Worm (Caenorhabditis elegans) whole organism, L2 larva: ENCODE results near the gene uncp-18.
"Not testable (repeated sequence)": the region's sequence is repeated elsewhere in the genome, so short reads cannot be mapped to it uniquely, and the experiment has no call there.

Source experiments
- C34F6.9 ChIP-seq: fragments of 150-350 bp; optimal IDR thresholded peaks from 2 replicates; lab custom pipeline; 2014; ENCODE audit warnings: missing biosample characterization, missing genetic modification characterization
- F13H6.1 ChIP-seq: sonication (generic microtip); optimal IDR thresholded peaks from 2 replicates; lab custom pipeline; 2016; ENCODE audit warnings: missing genetic modification characterization, missing compliant biosample characterization
- R02D3.7 ChIP-seq: fragments of 150-350 bp; optimal IDR thresholded peaks from 2 replicates; lab custom pipeline; 2014; ENCODE audit warnings: missing biosample characterization, missing genetic modification characterization
- Y55F3AM.14 ChIP-seq: fragments of 200-800 bp; sonication (Bioruptor generic); optimal IDR thresholded peaks from 2 replicates; lab custom pipeline; 2018; ENCODE audit warnings: mild to moderate bottlenecking, missing genetic modification characterization, missing compliant biosample characterization
- ZK546.5 ChIP-seq: sonication (generic microtip); optimal IDR thresholded peaks from 2 replicates; lab custom pipeline; 2017; ENCODE audit warnings: missing biosample characterization, missing genetic modification characterization
- aly-2 ChIP-seq: fragments of 150-350 bp; optimal IDR thresholded peaks from 2 replicates; lab custom pipeline; 2014; ENCODE audit warnings: missing biosample characterization, missing genetic modification characterization
- ama-1 ChIP-seq: fragments of 150-350 bp; optimal IDR thresholded peaks from 2 replicates; lab custom pipeline; 2018; ENCODE audit warnings: inconsistent platforms
- blmp-1 ChIP-seq: sonication (generic microtip); optimal IDR thresholded peaks from 2 replicates; lab custom pipeline; 2017; ENCODE audit warnings: missing genetic modification characterization, mild to moderate bottlenecking, missing compliant biosample characterization, antibody characterized with exemption, moderate library complexity; ENCODE audit not compliant: insufficient read depth
- ceh-16 ChIP-seq: fragments of 150-350 bp; optimal IDR thresholded peaks from 2 replicates; lab custom pipeline; 2014; ENCODE audit warnings: missing biosample characterization, missing genetic modification characterization
- ceh-82 ChIP-seq: fragments of 150-350 bp; optimal IDR thresholded peaks from 2 replicates; lab custom pipeline; 2014; ENCODE audit warnings: missing biosample characterization, missing genetic modification characterization
- crh-2 ChIP-seq: sonication (generic microtip); optimal IDR thresholded peaks from 2 replicates; lab custom pipeline; 2017; ENCODE audit warnings: missing biosample characterization, missing genetic modification characterization
- egl-27 ChIP-seq: sonication (generic microtip); optimal IDR thresholded peaks from 3 replicates; lab custom pipeline; 2017; ENCODE audit warnings: missing biosample characterization, missing genetic modification reagents, missing genetic modification characterization
- elt-1 ChIP-seq: fragments of 150-350 bp; optimal IDR thresholded peaks from 2 replicates; lab custom pipeline; 2014; ENCODE audit warnings: missing biosample characterization, missing genetic modification characterization
- elt-3 ChIP-seq: sonication (generic microtip); optimal IDR thresholded peaks from 2 replicates; lab custom pipeline; 2017; ENCODE audit warnings: missing biosample characterization, missing genetic modification characterization
- fos-1 ChIP-seq: fragments of 150-350 bp; optimal IDR thresholded peaks from 2 replicates; lab custom pipeline; 2014; ENCODE audit warnings: missing biosample characterization, missing genetic modification characterization
- gmeb-1 ChIP-seq: fragments of 150-350 bp; optimal IDR thresholded peaks from 2 replicates; lab custom pipeline; 2014; ENCODE audit warnings: missing biosample characterization, missing genetic modification characterization
- lin-11 ChIP-seq: fragments of 150-350 bp; sonication (generic microtip); optimal IDR thresholded peaks from 2 replicates; lab custom pipeline; 2014; ENCODE audit warnings: missing biosample characterization, missing genetic modification characterization, inconsistent platforms, mixed read lengths
- lin-13 ChIP-seq: fragments of 150-350 bp; optimal IDR thresholded peaks from 2 replicates; lab custom pipeline; 2014; ENCODE audit warnings: missing biosample characterization, missing genetic modification reagents, missing genetic modification characterization
- lin-39 ChIP-seq: fragments of 150-350 bp; optimal IDR thresholded peaks from 2 replicates; lab custom pipeline; 2014; ENCODE audit warnings: missing biosample characterization, missing genetic modification reagents, missing genetic modification characterization
- lsy-2 ChIP-seq, 2 experiments: fragments of 150-350 bp in 1 of 2; sonication (generic microtip) in 1 of 2; optimal IDR thresholded peaks; 2 replicates each; lab custom pipeline; 2014 to 2017; ENCODE audit warnings: missing biosample characterization in 2 of 2, missing genetic modification characterization in 2 of 2
- mab-5 ChIP-seq: fragments of 150-350 bp; optimal IDR thresholded peaks from 2 replicates; lab custom pipeline; 2014; ENCODE audit warnings: missing biosample characterization, missing genetic modification characterization
- mdl-1 ChIP-seq, 2 experiments: fragments of 150-350 bp in 1 of 2; sonication (generic microtip) in 1 of 2; optimal IDR thresholded peaks; 2 replicates each; lab custom pipeline; 2017; ENCODE audit warnings: missing biosample characterization in 2 of 2, missing genetic modification characterization in 2 of 2
- nhr-12 ChIP-seq: fragments of 150-350 bp; optimal IDR thresholded peaks from 2 replicates; lab custom pipeline; 2014; ENCODE audit warnings: missing biosample characterization, missing genetic modification characterization
- nhr-129 ChIP-seq: fragments of 150-350 bp; optimal IDR thresholded peaks from 2 replicates; lab custom pipeline; 2014; ENCODE audit warnings: missing biosample characterization, missing genetic modification characterization
- nhr-21 ChIP-seq: fragments of 150-350 bp; optimal IDR thresholded peaks from 2 replicates; lab custom pipeline; 2014; ENCODE audit warnings: missing biosample characterization, missing genetic modification characterization
- nhr-23 ChIP-seq: fragments of 150-350 bp; optimal IDR thresholded peaks from 2 replicates; lab custom pipeline; 2014; ENCODE audit warnings: missing biosample characterization, missing genetic modification reagents, missing genetic modification characterization
- nhr-25 ChIP-seq: fragments of 150-350 bp; sonication (generic microtip); optimal IDR thresholded peaks from 3 replicates; lab custom pipeline; 2014; ENCODE audit warnings: missing biosample characterization, missing genetic modification characterization
- nhr-6 ChIP-seq: fragments of 150-350 bp; optimal IDR thresholded peaks from 2 replicates; lab custom pipeline; 2014; ENCODE audit warnings: missing biosample characterization, missing genetic modification characterization
- nhr-77 ChIP-seq: fragments of 150-350 bp; optimal IDR thresholded peaks from 2 replicates; lab custom pipeline; 2014; ENCODE audit warnings: missing biosample characterization, missing genetic modification characterization
- sem-4 ChIP-seq: fragments of 150-350 bp; optimal IDR thresholded peaks from 2 replicates; lab custom pipeline; 2014; ENCODE audit warnings: missing biosample characterization, missing genetic modification reagents, missing genetic modification characterization
- sma-3 ChIP-seq: sonication (generic microtip); optimal IDR thresholded peaks from 2 replicates; lab custom pipeline; 2016; ENCODE audit warnings: missing genetic modification reagents, missing genetic modification characterization, missing compliant biosample characterization
- sma-9 ChIP-seq, 2 experiments: fragments of 150-350 bp in 1 of 2; sonication (generic microtip) in 1 of 2; optimal IDR thresholded peaks; 2 replicates each; lab custom pipeline; 2014 to 2016; ENCODE audit warnings: missing genetic modification characterization in 2 of 2, mild to moderate bottlenecking in 1 of 2, missing biosample characterization in 1 of 2, missing compliant biosample characterization in 1 of 2, missing genetic modification reagents in 1 of 2, moderate library complexity in 1 of 2
- snpc-4 ChIP-seq: fragments of 150-350 bp; optimal IDR thresholded peaks from 2 replicates; lab custom pipeline; 2014; ENCODE audit warnings: missing biosample characterization, missing genetic modification characterization
- unc-55 ChIP-seq: fragments of 150-350 bp; sonication (generic microtip); optimal IDR thresholded peaks from 3 replicates; lab custom pipeline; 2014; ENCODE audit warnings: missing biosample characterization, missing genetic modification reagents, missing genetic modification characterization
- zag-1 ChIP-seq: fragments of 150-350 bp; optimal IDR thresholded peaks from 2 replicates; lab custom pipeline; 2014; ENCODE audit warnings: missing biosample characterization, missing genetic modification characterization
- ztf-1 ChIP-seq: fragments of 200-800 bp; sonication (Bioruptor generic); conservative IDR thresholded peaks from 2 replicates; pipeline ENCODE4 v1.3.6; 2022; ENCODE audit warnings: missing genetic modification characterization, missing compliant biosample characterization
- ztf-4 ChIP-seq: fragments of 150-350 bp; optimal IDR thresholded peaks from 2 replicates; lab custom pipeline; 2014; ENCODE audit warnings: missing biosample characterization, missing genetic modification characterization

The uncp-18 gene

ce11 chrIV:383135-383731, 7.1 kb upstream of the uncp-18 start, which contains the start of gene spl-1:
TSS of gene spl-1 (minus strand) at chrIV:383185.
- TF ChIP-seq ceh-16 (tag; lab: Kevin White, UChicago) (no peak), egl-27 (tag; lab: Kevin White, UChicago) (no peak), zag-1 (tag; lab: Kevin White, UChicago) (no peak), mdl-1 (tag; optimal IDR thresholded peaks at IDR 0.05; lab: Kevin White, UChicago) (no peak), nhr-6 (tag; lab: Kevin White, UChicago) (no peak), aly-2 (tag; lab: Kevin White, UChicago) (no peak), ama-1 (no peak), elt-3 (tag; lab: Kevin White, UChicago) (no peak), nhr-21 (no peak), ztf-1 (no peak), fos-1 (peak; percentile 75), sma-3 (no peak), gmeb-1 (tag; lab: Kevin White, UChicago) (peak; percentile 4), nhr-12 (no peak), crh-2 (tag; lab: Kevin White, UChicago) (peak; percentile 73), blmp-1 (no peak), elt-1 (tag; lab: Kevin White, UChicago) (no peak), nhr-77 (no peak)

DNA sequence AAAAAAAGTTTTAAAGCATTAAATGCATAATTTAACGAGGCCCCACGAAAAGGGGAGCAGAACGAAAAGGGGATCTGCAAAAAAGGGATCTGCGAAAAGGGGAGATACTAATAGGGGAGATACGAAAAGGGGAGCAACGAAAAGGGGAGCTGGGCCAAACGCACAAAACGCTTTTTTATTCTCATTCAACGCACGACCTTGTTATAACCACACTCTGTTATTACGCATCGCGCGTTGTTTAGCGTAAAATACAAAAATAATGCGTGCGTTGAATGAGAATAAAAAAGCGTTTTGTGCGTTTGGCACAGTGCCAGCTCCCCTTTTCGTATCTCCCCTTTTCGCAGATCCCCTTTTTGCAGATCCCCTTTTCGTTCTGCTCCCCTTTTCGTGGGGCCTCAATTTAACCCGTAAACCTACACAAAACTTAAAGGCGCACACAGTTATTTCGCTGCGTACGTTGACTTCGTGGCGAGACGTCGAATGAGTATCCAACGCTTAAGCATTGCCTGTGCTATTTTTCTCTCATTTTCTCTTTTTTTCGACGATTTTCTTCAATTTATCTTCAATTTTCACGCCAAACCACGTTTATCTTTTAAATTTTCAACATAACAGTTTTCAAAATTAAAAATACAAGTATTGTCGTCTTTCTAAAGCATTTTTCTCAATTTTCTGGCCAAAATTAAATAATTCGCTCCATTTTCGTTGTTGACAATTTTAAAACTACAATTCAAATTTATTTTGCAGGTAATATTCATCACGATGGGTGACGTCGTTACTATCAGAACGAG, 5.0 kb upstream of the uncp-18 start, which contains the start of gene rps-24:
rps-24 (plus strand) TSS at position 738 of the 788 bp plus-strand sequence.
- TF ChIP-seq blmp-1 (peak; percentile 49), Y55F3AM.14 (peak; percentile 83), ZK546.5 (tag; lab: Kevin White, UChicago) (peak; percentile 65), ceh-82 (tag; lab: Kevin White, UChicago) (peak; percentile 51), lsy-2 (tag; optimal IDR thresholded peaks at IDR 0.05; lab: Kevin White, UChicago) (peak; percentile 86 to 94), egl-27 (tag; lab: Kevin White, UChicago) (peak; percentile 69), fos-1 (peak; percentile 76), sem-4 (tag; lab: Kevin White, UChicago) (peak; percentile 80), crh-2 (tag; lab: Kevin White, UChicago) (peak; percentile 93), lin-13 (GFP tag; lab: Kevin White, UChicago) (peak; percentile 93), lin-39 (tag; lab: Kevin White, UChicago) (peak; percentile 44), unc-55 (GFP tag; lab: Kevin White, UChicago) (peak; percentile 97), nhr-25 (tag; lab: Kevin White, UChicago) (peak; percentile 81), mdl-1 (tag; optimal IDR thresholded peaks at IDR 0.05; lab: Kevin White, UChicago) (peak; percentile 0 to 38), C34F6.9 (tag; lab: Kevin White, UChicago) (peak; percentile 88), zag-1 (tag; lab: Kevin White, UChicago) (peak; percentile 53), nhr-77 (peak; percentile 28), ztf-4 (peak; percentile 64), gmeb-1 (tag; lab: Kevin White, UChicago) (peak; percentile 80), sma-3 (peak; percentile 97), nhr-6 (tag; lab: Kevin White, UChicago) (peak; percentile 80), sma-9 (GFP tag; optimal IDR thresholded peaks at IDR 0.05; lab: Kevin White, UChicago) (peak; percentile 86), lin-11 (tag; lab: Kevin White, UChicago) (peak; percentile 60), snpc-4 (tag; lab: Kevin White, UChicago) (peak; percentile 64), F13H6.1 (tag; lab: Kevin White, UChicago) (peak; percentile 94), nhr-129 (peak; percentile 95), R02D3.7 (peak; percentile 86), ama-1 (peak; percentile 15), nhr-21 (peak; percentile 81), mab-5 (tag; lab: Kevin White, UChicago) (peak; percentile 87)
- not testable (repeated sequence) for TF ChIP-seq sma-9 (tag; optimal IDR thresholded peaks at IDR 0.05; lab: Kevin White, UChicago)

DNA sequence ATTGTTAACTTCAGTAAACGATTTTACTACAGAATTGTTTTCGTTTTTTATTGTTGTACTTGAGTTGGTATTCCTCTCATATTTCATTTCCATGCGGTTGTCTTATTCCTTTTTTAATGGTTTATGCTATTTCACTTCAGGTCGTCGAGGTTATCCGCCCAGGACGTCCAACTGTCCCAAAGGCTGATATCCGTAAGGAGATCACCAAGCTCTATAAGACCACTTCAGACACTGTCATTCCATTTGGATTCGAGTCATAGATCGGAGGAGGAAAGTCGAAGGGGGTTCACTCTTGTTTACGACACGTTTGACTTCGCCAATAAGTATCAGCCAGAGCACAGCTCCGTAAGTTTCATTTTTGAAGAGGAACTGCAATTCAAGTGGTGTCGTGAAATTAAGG, 3.8 kb upstream of the uncp-18 start, which contains the start of gene T07A9.14:
T07A9.14 (plus strand) TSS at position 124 of the 400 bp plus-strand sequence.
- no peak for TF ChIP-seq mab-5 (tag; lab: Kevin White, UChicago)
- TF ChIP-seq Y55F3AM.14, result no peak
- no peak for TF ChIP-seq elt-1 (tag; lab: Kevin White, UChicago)
- TF ChIP-seq lin-13 (GFP tag; lab: Kevin White, UChicago), result no peak
- TF ChIP-seq mdl-1 (tag; optimal IDR thresholded peaks at IDR 0.05; lab: Kevin White, UChicago), result no peak
- TF ChIP-seq lsy-2 (tag; optimal IDR thresholded peaks at IDR 0.05; lab: Kevin White, UChicago), result no peak
- TF ChIP-seq F13H6.1 (tag; lab: Kevin White, UChicago), result no peak
- no peak for TF ChIP-seq ztf-1
- no peak for TF ChIP-seq nhr-23 (tag; lab: Kevin White, UChicago)
- no peak for TF ChIP-seq C34F6.9 (tag; lab: Kevin White, UChicago)
- TF ChIP-seq ZK546.5 (tag; lab: Kevin White, UChicago), result no peak
- no peak for TF ChIP-seq sma-9 (GFP tag; optimal IDR thresholded peaks at IDR 0.05; lab: Kevin White, UChicago)
- TF ChIP-seq sma-9 (tag; optimal IDR thresholded peaks at IDR 0.05; lab: Kevin White, UChicago), result no peak
- TF ChIP-seq, all 48 proteins: peak for 0
